Fruit fly (Drosophila melanogaster): ENCODE results near the gene Sirup.

Gene Sirup

DNA sequence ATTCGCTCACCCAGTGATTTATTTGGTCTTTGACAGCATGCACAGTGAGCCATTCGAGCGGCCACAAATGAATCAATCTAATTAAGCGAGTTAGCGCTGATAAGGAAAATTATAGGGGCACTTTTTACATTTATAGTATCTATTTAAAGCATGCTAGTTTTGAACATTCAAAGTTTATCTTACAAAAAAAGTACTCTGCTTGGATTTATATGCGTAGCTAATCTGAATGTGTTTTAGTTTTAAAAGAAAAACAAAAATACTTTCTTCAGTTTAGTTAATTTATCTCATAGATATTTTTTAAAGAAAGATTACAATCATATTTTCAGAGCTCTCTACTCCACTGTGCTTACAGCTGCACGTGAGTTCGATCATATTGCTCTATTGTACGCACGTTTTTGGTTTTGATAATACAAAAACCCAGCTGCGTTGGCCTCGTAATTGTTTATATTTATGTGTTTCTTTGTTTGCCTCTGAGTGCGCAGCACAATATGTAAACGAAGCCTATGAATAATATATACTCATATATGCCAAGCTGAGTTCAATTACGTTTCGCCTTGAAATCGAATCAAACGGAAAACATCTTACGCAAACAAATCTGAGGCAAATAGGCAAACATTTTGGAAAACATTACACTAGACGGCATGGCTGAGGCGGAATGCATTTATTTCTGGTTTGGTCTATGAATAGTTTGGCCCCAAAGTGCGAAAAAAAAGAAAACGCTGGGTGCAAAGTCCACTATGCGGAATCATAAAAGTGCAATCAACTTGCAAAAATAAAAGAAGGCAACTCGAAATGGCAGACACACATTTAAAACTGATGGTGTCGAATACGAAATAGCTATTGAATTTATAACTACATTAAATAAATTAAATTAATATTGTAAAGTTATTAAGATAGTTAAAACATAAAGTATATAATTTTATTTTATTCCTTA is 3.3 kb downstream of the Sirup start (continued):
- TF ChIP-seq topi (GFP tag; optimal IDR thresholded peaks at IDR 0.05) (peak; percentile 83), CG4318 (GFP tag; optimal IDR thresholded peaks at IDR 0.05) (peak; percentile 92), CG8319 (GFP tag; optimal IDR thresholded peaks at IDR 0.05) (peak; percentile 73), CG6276 (GFP tag; optimal IDR thresholded peaks at IDR 0.05) (peak; percentile 93), Smox (GFP tag; optimal IDR thresholded peaks at IDR 0.05) (peak; percentile 84), Sox15 (GFP tag; optimal IDR thresholded peaks at IDR 0.05) (peak; percentile 65), vri (GFP tag; optimal IDR thresholded peaks at IDR 0.05) (peak; percentile 70), esn (GFP tag; optimal IDR thresholded peaks at IDR 0.05) (peak; percentile 91), svp (GFP tag) (peak; percentile 97), fkh (GFP tag; optimal IDR thresholded peaks at IDR 0.05) (peak; percentile 75), Eip93F (GFP tag; optimal IDR thresholded peaks at IDR 0.05) (no peak), pdm3 (GFP tag; optimal IDR thresholded peaks at IDR 0.05) (peak; percentile 89), Eip75B (GFP tag; optimal IDR thresholded peaks at IDR 0.05) (peak; percentile 80), acj6 (GFP tag; optimal IDR thresholded peaks at IDR 0.05) (peak; percentile 84), Met (GFP tag; optimal IDR thresholded peaks at IDR 0.05) (peak; percentile 90), spab (GFP tag; optimal IDR thresholded peaks at IDR 0.05) (peak; percentile 78), Ets96B (tag; optimal IDR thresholded peaks at IDR 0.05) (peak; percentile 83), ss (GFP tag; optimal IDR thresholded peaks at IDR 0.05) (peak; percentile 69 to 78), CG32006 (GFP tag; optimal IDR thresholded peaks at IDR 0.05) (peak; percentile 96), fd59A (GFP tag; optimal IDR thresholded peaks at IDR 0.05) (peak; percentile 79), CG15336 (GFP tag; IDR thresholded peaks at IDR 0.05) (peak; percentile 96), Hr38 (GFP tag; optimal IDR thresholded peaks at IDR 0.05) (no peak), CG9139 (GFP tag; optimal IDR thresholded peaks at IDR 0.05) (peak; percentile 62)

dm6 chr2L:8004072-8004471 is 5.4 kb downstream of the Sirup start, which contains the start of gene Wwox:
Gene Wwox (minus strand): TSS chr2L:8004286.
- TF ChIP-seq svp (GFP tag) (peak; percentile 64), Eip78C (GFP tag) (peak; percentile 43), Eip75B (GFP tag; optimal IDR thresholded peaks at IDR 0.05) (no peak), CG6854 (GFP tag; optimal IDR thresholded peaks at IDR 0.05) (no peak), fd59A (GFP tag; optimal IDR thresholded peaks at IDR 0.05) (no peak), topi (GFP tag; optimal IDR thresholded peaks at IDR 0.05) (no peak), CG6808 (GFP tag; optimal IDR thresholded peaks at IDR 0.05) (no peak), Smox (GFP tag; optimal IDR thresholded peaks at IDR 0.05) (no peak), CG11294 (GFP tag; IDR thresholded peaks at IDR 0.05) (no peak), CG6792 (GFP tag; optimal IDR thresholded peaks at IDR 0.05) (no peak), dac (GFP tag; optimal IDR thresholded peaks at IDR 0.05) (no peak), Met (GFP tag; optimal IDR thresholded peaks at IDR 0.05) (no peak), dsx (GFP tag; optimal IDR thresholded peaks at IDR 0.05; ENCODE audit: poor library complexity, severe bottlenecking) (peak; percentile 51), Sox15 (GFP tag; optimal IDR thresholded peaks at IDR 0.05) (no peak), Ets21C (GFP tag; optimal IDR thresholded peaks at IDR 0.05) (no peak), CG9139 (GFP tag; optimal IDR thresholded peaks at IDR 0.05) (no peak), Lpt (GFP tag; optimal IDR thresholded peaks at IDR 0.05) (no peak), esn (GFP tag; optimal IDR thresholded peaks at IDR 0.05) (no peak)

DNA sequence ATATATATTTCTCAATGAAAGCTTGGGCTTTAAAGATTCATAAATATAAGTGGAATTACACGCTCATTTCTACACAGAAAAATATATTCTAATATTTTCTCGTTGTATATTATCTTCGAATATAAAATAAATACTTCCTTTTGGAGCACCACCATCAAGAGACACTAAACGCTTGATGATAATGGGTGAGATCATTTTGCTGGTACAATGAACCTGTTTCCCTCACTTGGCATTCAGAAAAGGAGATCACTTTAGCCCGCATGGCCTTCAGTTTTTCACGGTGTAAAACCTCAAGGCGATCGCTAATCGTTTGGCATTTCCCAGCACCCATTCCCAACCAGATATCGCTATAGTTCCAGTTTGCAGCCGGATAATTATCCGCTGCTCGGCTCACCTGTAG is 7.4 kb downstream of the Sirup start:
- no peak for TF ChIP-seq Eip93F (GFP tag; optimal IDR thresholded peaks at IDR 0.05)
- peak; percentile 42; the same call in 1 of the 2 replicates for TF ChIP-seq Gug (GFP tag; IDR thresholded peaks at IDR 0.05)
- peak; percentile 48 for TF ChIP-seq achi (GFP tag; optimal IDR thresholded peaks at IDR 0.05)
- no peak for TF ChIP-seq Blimp-1 (GFP tag; optimal IDR thresholded peaks at IDR 0.05)
- TF ChIP-seq pdm3 (GFP tag; optimal IDR thresholded peaks at IDR 0.05): peak; percentile 61
- peak; percentile 24; the same call in 1 of the 2 replicates for TF ChIP-seq CG11294 (GFP tag; IDR thresholded peaks at IDR 0.05)
- TF ChIP-seq CG6792 (GFP tag; optimal IDR thresholded peaks at IDR 0.05): peak; percentile 15
- peak; percentile 68 for TF ChIP-seq CG3032 (tag; optimal IDR thresholded peaks at IDR 0.05)
- peak; percentile 60 for TF ChIP-seq CG7368 (GFP tag; optimal IDR thresholded peaks at IDR 0.05)
- peak; percentile 34 for TF ChIP-seq Lpt (GFP tag; optimal IDR thresholded peaks at IDR 0.05)
- TF ChIP-seq CG8632 (GFP tag; optimal IDR thresholded peaks at IDR 0.05): peak; percentile 15
- peak; percentile 30 for TF ChIP-seq vri (GFP tag; optimal IDR thresholded peaks at IDR 0.05)
- no peak; the same call in 2 of the 3 replicates for TF ChIP-seq eg (GFP tag; IDR thresholded peaks at IDR 0.05)
- peak; percentile 64 for TF ChIP-seq OdsH (GFP tag; optimal IDR thresholded peaks at IDR 0.05)
- no peak for TF ChIP-seq Ets21C (GFP tag; optimal IDR thresholded peaks at IDR 0.05)
- peak; percentile 76 for TF ChIP-seq CG8119 (GFP tag; IDR thresholded peaks at IDR 0.05)
- TF ChIP-seq Hr38 (GFP tag; optimal IDR thresholded peaks at IDR 0.05): no peak
- peak; percentile 2 for TF ChIP-seq Sox102F (GFP tag; optimal IDR thresholded peaks at IDR 0.05)
- peak; percentile 48 for TF ChIP-seq acj6 (GFP tag; optimal IDR thresholded peaks at IDR 0.05)
- TF ChIP-seq Sox15 (GFP tag; optimal IDR thresholded peaks at IDR 0.05): peak; percentile 24
- no peak for TF ChIP-seq fd85E (GFP tag; optimal IDR thresholded peaks at IDR 0.05)
- no peak for TF ChIP-seq fkh (GFP tag; optimal IDR thresholded peaks at IDR 0.05)
- peak; percentile 33 for TF ChIP-seq Ets96B (tag; optimal IDR thresholded peaks at IDR 0.05)
